Worm (Caenorhabditis elegans): ENCODE measurements around the gene Y54E2A.4.

Y54E2A.4 gene

DNA sequence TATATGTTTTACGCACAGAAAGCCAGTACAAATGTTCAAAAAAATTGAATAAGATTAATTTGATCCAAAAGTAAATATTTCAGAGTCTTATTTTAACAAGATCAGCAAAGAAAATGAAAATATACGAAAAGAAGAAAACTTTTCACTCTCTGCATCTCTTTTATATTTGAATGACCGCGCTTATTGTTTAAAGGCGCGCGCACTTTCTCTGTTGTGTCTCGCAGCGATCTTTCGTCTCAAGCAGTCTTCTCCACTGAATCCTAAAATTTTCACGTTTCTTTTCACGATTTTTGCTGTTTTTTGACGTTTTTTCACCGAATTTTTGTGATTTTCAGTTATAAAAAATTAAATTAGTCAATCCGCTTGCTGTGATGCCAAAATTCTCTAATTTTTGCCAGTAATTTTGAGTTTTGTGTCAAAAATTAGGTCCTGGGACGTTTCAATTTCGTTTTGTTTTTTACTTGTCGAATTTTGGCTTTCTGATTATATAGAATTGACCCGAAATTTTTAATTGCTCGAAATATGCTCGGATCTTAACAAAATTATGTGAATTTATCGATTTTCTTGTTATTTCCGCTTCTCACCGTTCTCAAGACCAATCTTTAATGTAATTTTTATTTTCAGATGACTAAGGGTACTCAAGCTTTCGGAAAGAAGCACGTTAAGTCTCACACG lies 60.6 kb downstream of the Y54E2A.4 start, which contains the start of gene W01D2.1 (continued):
- no peak for TF ChIP-seq nhr-120 (GFP tag; IDR thresholded peaks at IDR 0.05)
- no peak for TF ChIP-seq F57A8.1 (GFP tag; optimal IDR thresholded peaks at IDR 0.05)
- peak; percentile 39; the same call in 1 of the 2 replicates for TF ChIP-seq hsf-1 (GFP tag; IDR thresholded peaks at IDR 0.05)
- TF ChIP-seq lin-54 (GFP tag; optimal IDR thresholded peaks at IDR 0.05): peak; percentile 87
- TF ChIP-seq efl-1 (GFP tag; optimal IDR thresholded peaks at IDR 0.05): peak; percentile 67
- TF ChIP-seq ztf-18 (tag; optimal IDR thresholded peaks at IDR 0.05): no peak
- no peak for TF ChIP-seq gei-17 (GFP tag; optimal IDR thresholded peaks at IDR 0.05)
- TF ChIP-seq F49E8.2 (tag; optimal IDR thresholded peaks at IDR 0.05; ENCODE audit: insufficient read depth): peak; percentile 19
- no peak for TF ChIP-seq aptf-3 (GFP tag; IDR thresholded peaks at IDR 0.05)
- TF ChIP-seq B0035.1 (tag; optimal IDR thresholded peaks at IDR 0.05): no peak
- TF ChIP-seq athp-1 (tag; optimal IDR thresholded peaks at IDR 0.05): no peak
- TF ChIP-seq mcd-1 (GFP tag; IDR thresholded peaks at IDR 0.05): 0 out of 2 replicates have a peak, but pooled peaks have one; percentile 36
- no peak for TF ChIP-seq nhr-80 (tag; optimal IDR thresholded peaks at IDR 0.05)
- TF ChIP-seq egl-44 (GFP tag; IDR thresholded peaks at IDR 0.05): no peak
- TF ChIP-seq hmg-1.2 (GFP tag; IDR thresholded peaks at IDR 0.05): peak; percentile 11; the same call in 1 of the 2 replicates
- TF ChIP-seq nhr-27 (tag; optimal IDR thresholded peaks at IDR 0.05): no peak
- TF ChIP-seq pbrm-1 (GFP tag; IDR thresholded peaks at IDR 0.05): no peak
- TF ChIP-seq dpff-1 (tag; optimal IDR thresholded peaks at IDR 0.05): no peak
- no peak for TF ChIP-seq ztf-28 (GFP tag; IDR thresholded peaks at IDR 0.05)
- TF ChIP-seq Y67H2A.10 (GFP tag; conservative IDR thresholded peaks at IDR 0.05): no peak
- no peak for TF ChIP-seq somi-1 (GFP tag; optimal IDR thresholded peaks at IDR 0.05)
- TF ChIP-seq F55B11.4 (tag; optimal IDR thresholded peaks at IDR 0.05; ENCODE audit: borderline replicate concordance, insufficient read depth): no peak
- TF ChIP-seq ama-1 (optimal IDR thresholded peaks at IDR 0.05): no peak
- peak in 1 of 2 experiments; percentile 10 for TF ChIP-seq ama-1 (GFP tag; optimal IDR thresholded peaks at IDR 0.05)
- TF ChIP-seq K11D2.4 (GFP tag; IDR thresholded peaks at IDR 0.05): no peak
- peak; percentile 90 for TF ChIP-seq F33H1.4 (GFP tag; IDR thresholded peaks at IDR 0.05)
- TF ChIP-seq madf-8 (GFP tag; conservative IDR thresholded peaks at IDR 0.05): no peak
- no peak for TF ChIP-seq ceh-40 (GFP tag; IDR thresholded peaks at IDR 0.05)
- no peak for TF ChIP-seq ztf-3 (GFP tag; optimal IDR thresholded peaks at IDR 0.05)
- TF ChIP-seq ceh-27 (GFP tag; optimal IDR thresholded peaks at IDR 0.05): no peak
- no peak for TF ChIP-seq ztf-26 (tag; optimal IDR thresholded peaks at IDR 0.05)
- peak; percentile 49 for TF ChIP-seq F23B12.7 (tag; optimal IDR thresholded peaks at IDR 0.05; ENCODE audit: insufficient read depth)
- TF ChIP-seq T26A5.8 (tag; optimal IDR thresholded peaks at IDR 0.05): no peak
- TF ChIP-seq F39B2.1 (GFP tag; IDR thresholded peaks at IDR 0.05): no peak
- TF ChIP-seq C06A6.2 (GFP tag; conservative IDR thresholded peaks at IDR 0.05): no peak
- peak; percentile 6 for TF ChIP-seq xnd-1 (tag; optimal IDR thresholded peaks at IDR 0.05)
- TF ChIP-seq attf-5 (GFP tag; optimal IDR thresholded peaks at IDR 0.05): no peak

DNA sequence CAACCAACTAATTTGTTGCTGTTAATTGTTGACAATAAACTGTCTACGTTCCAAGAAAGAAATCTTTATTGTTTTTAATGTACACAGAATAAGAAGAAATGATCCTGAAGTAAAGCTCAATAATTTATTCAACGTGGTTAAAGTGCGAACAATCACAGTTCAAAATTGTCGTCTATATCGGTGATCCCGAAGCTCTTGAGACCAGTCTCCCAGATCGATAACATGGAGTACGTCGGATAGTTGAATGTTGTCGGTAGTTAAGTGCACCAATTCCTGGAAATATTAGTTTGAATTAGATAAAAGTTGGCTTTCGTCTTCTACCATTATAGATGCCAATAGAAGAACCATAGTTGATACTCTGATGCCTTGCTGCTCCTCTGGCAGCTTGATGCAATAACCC lies 61.7 kb downstream of the Y54E2A.4 start:
- TF ChIP-seq mcd-1 (GFP tag; IDR thresholded peaks at IDR 0.05) (no peak), cebp-2 (GFP tag; IDR thresholded peaks at IDR 0.05) (0 out of 2 replicates have a peak, but pooled peaks have one; percentile 7), hrde-1 (tag; optimal IDR thresholded peaks at IDR 0.05; ENCODE audit: borderline replicate concordance) (peak; percentile 34), madf-6 (GFP tag; IDR thresholded peaks at IDR 0.05) (peak; percentile 68; the same call in 1 of the 2 replicates), unc-130 (GFP tag; optimal IDR thresholded peaks at IDR 0.05) (no peak), nhr-179 (tag; optimal IDR thresholded peaks at IDR 0.05) (no peak), tbp1 (GFP tag; optimal IDR thresholded peaks at IDR 0.05) (peak; percentile 27), lir-1 (GFP tag; conservative IDR thresholded peaks at IDR 0.05) (no peak), lin-26 (GFP tag; IDR thresholded peaks at IDR 0.05) (peak; percentile 50; the same call in 1 of the 2 replicates), rcor-1 (GFP tag; IDR thresholded peaks at IDR 0.05) (peak; percentile 46; the same call in 1 of the 2 replicates), somi-1 (GFP tag; optimal IDR thresholded peaks at IDR 0.05) (no peak), B0336.3 (GFP tag; IDR thresholded peaks at IDR 0.05) (peak; percentile 54; the same call in 1 of the 2 replicates), lin-54 (GFP tag; optimal IDR thresholded peaks at IDR 0.05) (peak; percentile 25), mel-28 (tag; optimal IDR thresholded peaks at IDR 0.05; ENCODE audit: borderline replicate concordance) (no peak), ekl-4 (GFP tag; IDR thresholded peaks at IDR 0.05) (peak; percentile 38; the same call in 1 of the 2 replicates), hsf-1 (GFP tag; IDR thresholded peaks at IDR 0.05) (peak; percentile 65), pbrm-1 (GFP tag; IDR thresholded peaks at IDR 0.05) (peak; percentile 27; the same call in 1 of the 2 replicates)
